Fruit fly (Drosophila melanogaster) whole organism: ENCODE measurements around the gene spn-F.

Source experiments
- CG8478 ChIP-seq: fragments of >200 bp; optimal IDR thresholded peaks from 2 replicates; lab custom pipeline; 2018; ENCODE audit warnings: inconsistent platforms
- Dll ChIP-seq: fragments of >200 bp; optimal IDR thresholded peaks from 2 replicates; lab custom pipeline; 2017
- EcR ChIP-seq, 2 experiments: fragments of >200 bp; optimal IDR thresholded peaks; 2 replicates each; lab custom pipeline; 2017; ENCODE audit warnings: missing biosample characterization in 2 of 2, missing genetic modification characterization in 2 of 2, missing genetic modification reagents in 2 of 2
- pan ChIP-seq: fragments of >200 bp; optimal IDR thresholded peaks from 2 replicates; lab custom pipeline; 2017
- psq ChIP-seq: fragments of >200 bp; optimal IDR thresholded peaks from 2 replicates; lab custom pipeline; 2017
- usp ChIP-seq: fragments of >200 bp; optimal IDR thresholded peaks from 2 replicates; lab custom pipeline; 2017; ENCODE audit warnings: missing biosample characterization, missing genetic modification characterization, mixed read lengths

DNA sequence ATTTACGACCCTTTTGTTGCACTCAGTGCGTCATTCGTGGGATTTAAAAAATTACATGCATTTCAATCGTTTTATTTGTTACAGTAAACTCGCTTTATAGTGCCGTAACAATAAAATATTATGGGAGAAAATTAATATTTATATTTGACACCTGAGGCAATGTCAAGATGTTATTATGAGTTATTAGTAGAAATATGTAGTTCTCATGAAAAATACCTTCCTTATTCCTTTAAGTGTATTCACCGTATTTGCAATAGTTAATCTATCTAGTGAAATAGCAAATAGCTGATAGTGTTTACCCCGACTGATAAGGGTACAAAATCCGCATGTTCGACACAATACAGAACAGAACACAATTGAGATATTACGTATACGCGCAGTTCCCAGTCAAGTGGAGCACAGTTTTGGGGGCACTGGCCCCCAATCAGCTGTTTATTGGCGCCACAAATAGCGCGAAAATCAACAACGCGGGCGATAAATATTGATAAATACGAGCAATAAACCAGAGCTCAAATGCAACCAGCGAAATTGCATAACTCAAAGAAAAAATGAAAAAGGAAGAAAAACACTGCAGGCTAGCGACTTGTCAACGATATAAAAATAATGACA is 4.4 kb upstream of the spn-F start:
- TF ChIP-seq psq (lab: Kevin White, UChicago): no peak
- no peak for TF ChIP-seq pan
- TF ChIP-seq CG8478 (lab: Kevin White, UChicago): no peak
- TF ChIP-seq usp (GFP tag; lab: Kevin White, UChicago): no peak
- TF ChIP-seq Dll (lab: Kevin White, UChicago): no peak
- no peak for TF ChIP-seq EcR (GFP tag; optimal IDR thresholded peaks at IDR 0.05; lab: Kevin White, UChicago)
